Worm (Caenorhabditis elegans) whole organism, young adult: Measurements from ENCODE around the gene mdt-10.

Source experiments
- B0019.2 ChIP-seq: fragments of 200-800 bp; sonication (Bioruptor generic); conservative IDR thresholded peaks from 2 replicates; pipeline ENCODE4 v1.3.6; 2022; ENCODE audit warnings: missing genetic modification reagents, missing genetic modification characterization, missing compliant biosample characterization
- B0035.1 ChIP-seq: sonication (generic microtip); optimal IDR thresholded peaks from 2 replicates; lab custom pipeline; 2016; ENCODE audit warnings: missing genetic modification characterization, mild to moderate bottlenecking, missing compliant biosample characterization, missing genotype, missing genetic modification reagents
- B0261.1 ChIP-seq: sonication (generic microtip); optimal IDR thresholded peaks from 2 replicates; lab custom pipeline; 2016; ENCODE audit warnings: mild to moderate bottlenecking, missing genetic modification characterization, moderate library complexity, missing compliant biosample characterization
- C17E4.6 ChIP-seq: fragments of 200-800 bp; sonication (Bioruptor generic); IDR thresholded peaks from 2 replicates; pipeline ENCODE4 v1.3.6; 2022; ENCODE audit warnings: missing genetic modification reagents, missing genetic modification characterization, missing compliant biosample characterization
- D2030.7 ChIP-seq: fragments of 200-800 bp; sonication (Bioruptor generic); IDR thresholded peaks from 2 replicates; pipeline ENCODE4 v1.3.6; 2022; ENCODE audit warnings: missing genetic modification reagents, missing genetic modification characterization, missing compliant biosample characterization
- F23B12.7 ChIP-seq: sonication (generic microtip); optimal IDR thresholded peaks from 2 replicates; lab custom pipeline; 2017; ENCODE audit warnings: missing genetic modification characterization, mild to moderate bottlenecking, missing compliant biosample characterization, antibody characterized with exemption, moderate library complexity; ENCODE audit not compliant: insufficient read depth
- F33H1.4 ChIP-seq: fragments of 200-800 bp; sonication (Bioruptor generic); IDR thresholded peaks from 2 replicates; pipeline ENCODE4 v1.3.6; 2022; ENCODE audit warnings: missing genetic modification reagents, missing genetic modification characterization, missing compliant biosample characterization
- F37B4.10 ChIP-seq: fragments of 200-800 bp; sonication (Bioruptor generic); IDR thresholded peaks from 2 replicates; pipeline ENCODE4 v1.3.6; 2022; ENCODE audit warnings: missing genetic modification characterization, missing compliant biosample characterization
- F57A8.1 ChIP-seq: fragments of 200-800 bp; sonication (Bioruptor generic); optimal IDR thresholded peaks from 2 replicates; lab custom pipeline; 2018; ENCODE audit warnings: mild to moderate bottlenecking, missing genetic modification characterization, moderate library complexity, missing compliant biosample characterization
- K12H6.12 ChIP-seq: fragments of 200-800 bp; sonication (Bioruptor generic); optimal IDR thresholded peaks from 2 replicates; lab custom pipeline; 2018; ENCODE audit warnings: mild to moderate bottlenecking, missing genetic modification characterization, missing compliant biosample characterization
- Y79H2A.3 ChIP-seq: fragments of 200-800 bp; sonication (Bioruptor generic); conservative IDR thresholded peaks from 2 replicates; pipeline ENCODE4 v1.3.6; 2022; ENCODE audit warnings: missing genetic modification reagents, missing genetic modification characterization, missing compliant biosample characterization
- ZK185.1 ChIP-seq: sonication (generic microtip); optimal IDR thresholded peaks from 2 replicates; lab custom pipeline; 2016; ENCODE audit warnings: mild to moderate bottlenecking, missing genetic modification characterization, missing compliant biosample characterization; ENCODE audit not compliant: poor library complexity, severe bottlenecking
- aptf-2 ChIP-seq: fragments of 200-800 bp; sonication (Bioruptor generic); conservative IDR thresholded peaks from 2 replicates; pipeline ENCODE4 v1.3.6; 2022; ENCODE audit warnings: missing genetic modification reagents, missing genetic modification characterization, missing compliant biosample characterization
- aptf-3 ChIP-seq: fragments of 200-800 bp; sonication (Bioruptor generic); IDR thresholded peaks from 2 replicates; pipeline ENCODE4 v1.3.6; 2022; ENCODE audit warnings: missing genetic modification characterization, missing compliant biosample characterization
- athp-1 ChIP-seq: sonication (generic microtip); optimal IDR thresholded peaks from 2 replicates; lab custom pipeline; 2017; ENCODE audit warnings: mild to moderate bottlenecking, missing genetic modification characterization, missing compliant biosample characterization
- attf-6 ChIP-seq: fragments of 200-800 bp; sonication (Bioruptor generic); IDR thresholded peaks from 2 replicates; pipeline ENCODE4 v1.3.6; 2022; ENCODE audit warnings: missing genetic modification reagents, missing genetic modification characterization, missing compliant biosample characterization
- bed-1 ChIP-seq: fragments of 200-800 bp; sonication (Bioruptor generic); IDR thresholded peaks from 2 replicates; pipeline ENCODE4 v1.3.6; 2022; ENCODE audit warnings: missing genetic modification reagents, missing genetic modification characterization, missing compliant biosample characterization
- bed-2 ChIP-seq: fragments of 200-800 bp; sonication (Bioruptor generic); IDR thresholded peaks from 2 replicates; pipeline ENCODE4 v1.3.6; 2022; ENCODE audit warnings: missing genetic modification reagents, missing genetic modification characterization, missing compliant biosample characterization
- cebp-1 ChIP-seq, 2 experiments: fragments of 200-800 bp in 1 of 2; sonication (Bioruptor generic) in 1 of 2; sonication (generic microtip) in 1 of 2; IDR thresholded peaks in 1 of 2; optimal IDR thresholded peaks in 1 of 2; 2 replicates each; pipeline versions ENCODE4 v1.3.6 to Lab custom; 2017 to 2022; ENCODE audit warnings: missing compliant biosample characterization in 2 of 2, missing genetic modification characterization in 2 of 2, mild to moderate bottlenecking in 1 of 2, missing genetic modification reagents in 1 of 2, moderate library complexity in 1 of 2
- ceh-58 ChIP-seq: fragments of 200-800 bp; sonication (Bioruptor generic); IDR thresholded peaks from 2 replicates; pipeline ENCODE4 v1.3.6; 2022; ENCODE audit warnings: missing genetic modification characterization, missing compliant biosample characterization
- dox-1 ChIP-seq: fragments of 200-800 bp; sonication (Bioruptor generic); IDR thresholded peaks from 2 replicates; pipeline ENCODE4 v1.3.6; 2022; ENCODE audit warnings: missing genetic modification reagents, missing genetic modification characterization, missing compliant biosample characterization
- egrh-3 ChIP-seq: fragments of 200-800 bp; sonication (Bioruptor generic); IDR thresholded peaks from 2 replicates; pipeline ENCODE4 v1.3.6; 2022; ENCODE audit warnings: missing genetic modification reagents, missing genetic modification characterization, missing compliant biosample characterization
- hlh-12 ChIP-seq: sonication (generic microtip); optimal IDR thresholded peaks from 2 replicates; lab custom pipeline; 2016; ENCODE audit warnings: missing genetic modification characterization, missing compliant biosample characterization
- hmg-1.2 ChIP-seq: fragments of 200-800 bp; sonication (Bioruptor generic); IDR thresholded peaks from 2 replicates; pipeline ENCODE4 v1.3.6; 2022; ENCODE audit warnings: missing genetic modification reagents, missing genetic modification characterization, missing compliant biosample characterization
- hmg-20 ChIP-seq: fragments of 200-800 bp; sonication (Bioruptor generic); IDR thresholded peaks from 2 replicates; pipeline ENCODE4 v1.3.6; 2022; ENCODE audit warnings: missing genetic modification reagents, missing genetic modification characterization, missing compliant biosample characterization
- hrde-1 ChIP-seq: sonication (generic microtip); optimal IDR thresholded peaks from 2 replicates; lab custom pipeline; 2016; ENCODE audit warnings: missing genetic modification characterization, mild to moderate bottlenecking, missing compliant biosample characterization, moderate library complexity, missing genotype, missing genetic modification reagents, borderline replicate concordance
- lag-1 ChIP-seq: fragments of 200-800 bp; sonication (Bioruptor generic); IDR thresholded peaks from 2 replicates; pipeline ENCODE4 v1.3.6; 2022; ENCODE audit warnings: missing genetic modification reagents, missing genetic modification characterization, missing compliant biosample characterization
- lin-35 ChIP-seq, 3 experiments: fragments of 150-350 bp in 2 of 3; sonication (generic microtip) in 1 of 3; optimal IDR thresholded peaks; 2 replicates each; lab custom pipeline; 2014 to 2018; ENCODE audit warnings: missing biosample characterization in 3 of 3, missing genetic modification characterization in 3 of 3, missing genetic modification reagents in 3 of 3
- lin-54 ChIP-seq: fragments of 200-800 bp; sonication (Bioruptor generic); optimal IDR thresholded peaks from 2 replicates; lab custom pipeline; 2018; ENCODE audit warnings: mild to moderate bottlenecking, missing genetic modification characterization, missing compliant biosample characterization
- lsy-27 ChIP-seq: sonication (generic microtip); optimal IDR thresholded peaks from 2 replicates; lab custom pipeline; 2017; ENCODE audit warnings: missing genetic modification characterization, mild to moderate bottlenecking, missing compliant biosample characterization, antibody characterized with exemption, missing genotype, borderline replicate concordance; ENCODE audit not compliant: insufficient read depth
- madf-6 ChIP-seq: fragments of 200-800 bp; sonication (Bioruptor generic); IDR thresholded peaks from 2 replicates; pipeline ENCODE4 v1.3.6; 2022; ENCODE audit warnings: missing genetic modification reagents, missing genetic modification characterization, missing compliant biosample characterization
- madf-8 ChIP-seq: fragments of 200-800 bp; sonication (Bioruptor generic); conservative IDR thresholded peaks from 2 replicates; pipeline ENCODE4 v1.3.6; 2022; ENCODE audit warnings: missing genetic modification reagents, missing genetic modification characterization, missing compliant biosample characterization
- mcd-1 ChIP-seq: fragments of 200-800 bp; sonication (Bioruptor generic); IDR thresholded peaks from 2 replicates; pipeline ENCODE4 v1.3.6; 2022; ENCODE audit warnings: missing genetic modification reagents, missing genetic modification characterization, missing compliant biosample characterization
- nfya-1 ChIP-seq: sonication (generic microtip); optimal IDR thresholded peaks from 2 replicates; lab custom pipeline; 2017; ENCODE audit warnings: antibody characterized with exemption, missing compliant biosample characterization, missing genetic modification characterization, borderline replicate concordance; ENCODE audit not compliant: insufficient read depth
- nfyb-1 ChIP-seq: fragments of 200-800 bp; sonication (Bioruptor generic); IDR thresholded peaks from 2 replicates; pipeline ENCODE4 v1.3.6; 2022; ENCODE audit warnings: missing genetic modification reagents, missing genetic modification characterization, missing compliant biosample characterization
- nhr-27 ChIP-seq: fragments of 200-800 bp; sonication (Bioruptor generic); optimal IDR thresholded peaks from 2 replicates; lab custom pipeline; 2018; ENCODE audit warnings: mild to moderate bottlenecking, missing genetic modification characterization, moderate library complexity, missing compliant biosample characterization
- repo-1 ChIP-seq: sonication (generic microtip); optimal IDR thresholded peaks from 2 replicates; lab custom pipeline; 2017; ENCODE audit warnings: mild to moderate bottlenecking, missing genetic modification characterization, missing compliant biosample characterization
- snpc-1.1 ChIP-seq: sonication (generic microtip); optimal IDR thresholded peaks from 2 replicates; lab custom pipeline; 2017; ENCODE audit warnings: missing genetic modification characterization, mild to moderate bottlenecking, missing compliant biosample characterization, antibody characterized with exemption, moderate library complexity, missing genotype, missing genetic modification reagents; ENCODE audit not compliant: insufficient read depth
- snpc-3.4 ChIP-seq: sonication (generic microtip); optimal IDR thresholded peaks from 2 replicates; lab custom pipeline; 2017; ENCODE audit warnings: missing genetic modification characterization, mild to moderate bottlenecking, missing compliant biosample characterization, antibody characterized with exemption, moderate library complexity, missing genotype, missing genetic modification reagents
- snpc-4 ChIP-seq, 5 experiments: fragments of 150-350 bp in 1 of 5; sonication (generic microtip) in 4 of 5; optimal IDR thresholded peaks; 2 replicates each; lab custom pipeline; 2014 to 2018; ENCODE audit warnings: missing genetic modification characterization in 5 of 5, missing biosample characterization in 3 of 5, antibody characterized with exemption in 2 of 5, mild to moderate bottlenecking in 2 of 5, missing compliant biosample characterization in 2 of 5, missing genotype in 2 of 5, moderate library complexity in 2 of 5, missing genetic modification reagents in 1 of 5
- somi-1 ChIP-seq: fragments of 200-800 bp; sonication (Bioruptor generic); optimal IDR thresholded peaks from 2 replicates; lab custom pipeline; 2018; ENCODE audit warnings: mild to moderate bottlenecking, missing genetic modification characterization, missing compliant biosample characterization
- sptf-2 ChIP-seq: fragments of 200-800 bp; sonication (Bioruptor generic); optimal IDR thresholded peaks from 2 replicates; lab custom pipeline; 2018; ENCODE audit warnings: mild to moderate bottlenecking, missing genetic modification characterization, missing compliant biosample characterization
- zim-3 ChIP-seq: sonication (generic microtip); optimal IDR thresholded peaks from 2 replicates; lab custom pipeline; 2017; ENCODE audit warnings: mild to moderate bottlenecking, missing genetic modification characterization, moderate library complexity, missing compliant biosample characterization
- ztf-28 ChIP-seq: fragments of 200-800 bp; sonication (Bioruptor generic); IDR thresholded peaks from 2 replicates; pipeline ENCODE4 v1.3.6; 2022; ENCODE audit warnings: missing genetic modification reagents, missing genetic modification characterization, missing compliant biosample characterization

The mdt-10 gene

DNA sequence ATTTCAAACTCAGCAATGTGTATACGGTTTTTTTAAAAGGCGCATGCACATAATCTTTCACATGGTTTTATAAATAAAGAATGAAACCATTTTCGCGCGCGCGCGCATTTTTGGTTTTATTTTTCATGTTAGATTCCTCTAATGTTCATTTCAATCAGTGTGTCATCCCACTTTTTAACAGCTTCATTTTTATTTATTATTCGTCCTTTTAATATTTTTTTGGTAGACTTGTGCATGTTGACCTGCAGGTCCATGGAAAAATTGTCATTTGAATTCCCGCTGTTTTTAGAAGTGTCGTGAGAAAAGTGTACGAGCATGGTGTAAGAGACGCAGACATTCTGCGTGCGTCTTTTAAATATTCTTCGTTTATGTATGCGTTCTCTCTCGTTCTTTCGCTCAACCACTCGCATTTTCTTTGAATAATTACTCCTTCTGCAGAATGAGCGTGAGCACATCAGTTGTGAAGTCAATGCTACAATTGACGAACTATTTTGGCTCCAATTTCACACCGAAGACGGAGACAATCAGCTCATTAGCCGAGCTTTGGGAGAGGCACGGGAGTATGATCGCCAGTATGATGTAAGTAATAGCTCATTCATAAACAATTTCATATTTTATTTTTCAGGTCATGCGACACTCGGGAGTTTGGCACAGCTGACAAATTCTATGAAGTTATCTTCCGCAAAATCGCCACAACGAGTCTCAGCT lies 5.5 kb upstream of the mdt-10 start, which contains the start of gene lin-5:
Gene lin-5, plus strand, starts transcription at position 354 of the 708 bp plus-strand sequence.
- no peak for TF ChIP-seq aptf-3 (GFP tag; lab: Robert Waterston, UW)
- peak; percentile 92 for TF ChIP-seq lin-54 (GFP tag; lab: Kevin White, UChicago)
- no peak for TF ChIP-seq nfya-1 (tag; lab: Kevin White, UChicago)
- no peak for TF ChIP-seq B0261.1 (tag; lab: Kevin White, UChicago)
- TF ChIP-seq madf-6 (GFP tag; lab: Robert Waterston, UW) = peak; percentile 99
- TF ChIP-seq snpc-1.1 = no peak
- TF ChIP-seq snpc-3.4 (tag; lab: Kevin White, UChicago) = peak; percentile 82
- no peak for TF ChIP-seq C17E4.6 (GFP tag; lab: Robert Waterston, UW)
- TF ChIP-seq D2030.7 (GFP tag; lab: Robert Waterston, UW) = peak; percentile 91
- 0 out of 2 replicates have a peak, but pooled peaks have one; percentile 10 for TF ChIP-seq attf-6 (GFP tag; lab: Robert Waterston, UW)
- no peak for TF ChIP-seq somi-1 (GFP tag; lab: Kevin White, UChicago)
- TF ChIP-seq madf-8 (GFP tag; lab: Robert Waterston, UW) = peak; percentile 95
- no peak for TF ChIP-seq aptf-2 (GFP tag; lab: Robert Waterston, UW)
- no peak for TF ChIP-seq bed-2 (GFP tag; lab: Robert Waterston, UW)
- no peak for TF ChIP-seq zim-3 (tag; lab: Kevin White, UChicago)
- peak; percentile 67 for TF ChIP-seq hmg-1.2 (GFP tag; lab: Robert Waterston, UW)
- no peak for TF ChIP-seq athp-1 (tag; lab: Kevin White, UChicago)
- TF ChIP-seq nhr-27 (tag; lab: Kevin White, UChicago) = no peak
- no peak for TF ChIP-seq hlh-12 (tag; lab: Kevin White, UChicago)
- no peak for TF ChIP-seq F57A8.1 (GFP tag; lab: Kevin White, UChicago)
- TF ChIP-seq lsy-27 = no peak
- TF ChIP-seq F37B4.10 (GFP tag; lab: Robert Waterston, UW) = no peak
- no peak for TF ChIP-seq F23B12.7 (tag; lab: Kevin White, UChicago)
- TF ChIP-seq B0035.1 = no peak
- TF ChIP-seq lag-1 (GFP tag; lab: Robert Waterston, UW) = no peak
- TF ChIP-seq dox-1 = peak; percentile 76
- peak; percentile 36; the same call in 1 of the 2 replicates for TF ChIP-seq mcd-1
- TF ChIP-seq egrh-3 (GFP tag; lab: Robert Waterston, UW) = no peak
- peak; percentile 41; the same call in 1 of the 2 replicates for TF ChIP-seq B0019.2 (GFP tag; lab: Robert Waterston, UW)
- no peak for TF ChIP-seq K12H6.12 (tag; lab: Kevin White, UChicago)
- TF ChIP-seq cebp-1 (GFP tag; IDR thresholded peaks at IDR 0.05; lab: Robert Waterston, UW) = no peak
- peak; percentile 13 for TF ChIP-seq cebp-1 (tag; optimal IDR thresholded peaks at IDR 0.05; lab: Kevin White, UChicago)
- peak in 2 of 3 experiments; percentile 19 to 74 for TF ChIP-seq lin-35 (GFP tag; optimal IDR thresholded peaks at IDR 0.05; lab: Kevin White, UChicago)
- no peak for TF ChIP-seq repo-1 (tag; lab: Kevin White, UChicago)
- TF ChIP-seq hrde-1 (tag; lab: Kevin White, UChicago) = peak; percentile 8
- TF ChIP-seq Y79H2A.3 (GFP tag; lab: Robert Waterston, UW) = peak; percentile 77; the same call in 1 of the 2 replicates
- TF ChIP-seq ztf-28 (GFP tag; lab: Robert Waterston, UW) = no peak
- TF ChIP-seq ceh-58 (GFP tag; lab: Robert Waterston, UW) = no peak
- TF ChIP-seq ZK185.1 (tag; lab: Kevin White, UChicago) = no peak
- TF ChIP-seq bed-1 (GFP tag; lab: Robert Waterston, UW) = no peak
- peak; percentile 91 for TF ChIP-seq F33H1.4
- TF ChIP-seq nfyb-1 = 0 out of 2 replicates have a peak, but pooled peaks have one; percentile 33
- no peak for TF ChIP-seq sptf-2 (GFP tag; lab: Kevin White, UChicago)
- no peak for TF ChIP-seq snpc-4 (GFP tag; optimal IDR thresholded peaks at IDR 0.05; lab: Kevin White, UChicago)
- peak in 2 of 4 experiments; percentile 14 to 43 for TF ChIP-seq snpc-4 (tag; optimal IDR thresholded peaks at IDR 0.05; lab: Kevin White, UChicago)
- no peak for TF ChIP-seq hmg-20 (GFP tag; lab: Robert Waterston, UW)
